Worm (Caenorhabditis elegans) whole organism, midembryonic: ENCODE data around the gene T25B9.1.

Experiments
- T22C8.4 ChIP-seq: fragments of 200-800 bp; sonication (Bioruptor generic); IDR thresholded peaks from 2 replicates; pipeline ENCODE4 v1.3.6; 2022; ENCODE audit warnings: missing genetic modification characterization, missing compliant biosample characterization
- cog-1 ChIP-seq: sonication (generic microtip); optimal IDR thresholded peaks from 2 replicates; lab custom pipeline; 2016; ENCODE audit warnings: missing genetic modification characterization, missing compliant biosample characterization
- flt-1 ChIP-seq: fragments of 200-800 bp; sonication (Bioruptor generic); IDR thresholded peaks from 2 replicates; pipeline ENCODE4 v1.3.6; 2022; ENCODE audit warnings: missing genetic modification characterization, missing compliant biosample characterization
- klf-2 ChIP-seq: fragments of 200-800 bp; sonication (Bioruptor generic); conservative IDR thresholded peaks from 2 replicates; pipeline ENCODE4 v1.3.6; 2022; ENCODE audit warnings: missing genetic modification reagents, missing genetic modification characterization, missing compliant biosample characterization
- med-1 ChIP-seq: sonication (generic microtip); optimal IDR thresholded peaks from 2 replicates; lab custom pipeline; 2017; ENCODE audit warnings: missing genetic modification characterization, mild to moderate bottlenecking, missing compliant biosample characterization, antibody characterized with exemption, missing genetic modification reagents; ENCODE audit not compliant: insufficient read depth
- ref-1 ChIP-seq: fragments of 200-800 bp; sonication (Bioruptor generic); conservative IDR thresholded peaks from 2 replicates; pipeline ENCODE4 v1.3.6; 2022; ENCODE audit warnings: missing genetic modification reagents, missing genetic modification characterization, missing compliant biosample characterization
- tab-1 ChIP-seq: fragments of 200-800 bp; sonication (Bioruptor generic); IDR thresholded peaks from 2 replicates; pipeline ENCODE4 v1.3.6; 2022; ENCODE audit warnings: missing genetic modification characterization, missing compliant biosample characterization
- ztf-23 ChIP-seq: fragments of 200-800 bp; sonication (Bioruptor generic); IDR thresholded peaks from 2 replicates; pipeline ENCODE4 v1.3.6; 2022; ENCODE audit warnings: missing genetic modification reagents, missing genetic modification characterization, missing compliant biosample characterization
- ztf-29 ChIP-seq: fragments of 200-800 bp; sonication (Bioruptor generic); IDR thresholded peaks from 2 replicates; pipeline ENCODE4 v1.3.6; 2022; ENCODE audit warnings: missing genetic modification reagents, missing genetic modification characterization, missing compliant biosample characterization

The T25B9.1 gene

DNA sequence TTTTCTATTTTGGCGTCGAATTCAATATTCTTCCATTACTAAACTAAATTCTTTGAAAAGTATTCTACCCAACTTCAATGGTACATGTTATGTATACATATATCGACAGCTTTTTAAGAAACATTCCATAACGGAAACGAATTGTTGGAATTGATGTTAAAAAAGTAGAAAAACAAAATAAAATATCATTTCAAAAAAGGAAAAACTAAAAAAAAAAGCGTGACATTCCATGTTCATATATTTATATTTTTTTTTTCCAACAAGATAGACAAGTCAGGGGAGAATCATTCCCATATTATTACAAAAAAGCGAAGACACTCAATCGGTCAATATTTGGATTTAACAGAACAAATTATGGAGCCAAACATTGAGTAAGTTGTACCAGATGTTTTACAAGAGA is 44.8 kb downstream of the T25B9.1 start, which contains the start of gene R102.10:
TSS of gene R102.10 (plus strand) at position 301 of the 400 bp plus-strand sequence.
- TF ChIP-seq klf-2 (GFP tag; lab: Robert Waterston, UW) (no peak), cog-1 (tag; lab: Kevin White, UChicago) (no peak), T22C8.4 (GFP tag; lab: Robert Waterston, UW) (no peak), ztf-23 (GFP tag; lab: Robert Waterston, UW) (no peak), med-1 (GFP tag; lab: Kevin White, UChicago) (no peak), ref-1 (GFP tag; lab: Robert Waterston, UW) (no peak), flt-1 (no peak), ztf-29 (GFP tag; lab: Robert Waterston, UW) (no peak), tab-1 (GFP tag; lab: Robert Waterston, UW) (no peak)

DNA sequence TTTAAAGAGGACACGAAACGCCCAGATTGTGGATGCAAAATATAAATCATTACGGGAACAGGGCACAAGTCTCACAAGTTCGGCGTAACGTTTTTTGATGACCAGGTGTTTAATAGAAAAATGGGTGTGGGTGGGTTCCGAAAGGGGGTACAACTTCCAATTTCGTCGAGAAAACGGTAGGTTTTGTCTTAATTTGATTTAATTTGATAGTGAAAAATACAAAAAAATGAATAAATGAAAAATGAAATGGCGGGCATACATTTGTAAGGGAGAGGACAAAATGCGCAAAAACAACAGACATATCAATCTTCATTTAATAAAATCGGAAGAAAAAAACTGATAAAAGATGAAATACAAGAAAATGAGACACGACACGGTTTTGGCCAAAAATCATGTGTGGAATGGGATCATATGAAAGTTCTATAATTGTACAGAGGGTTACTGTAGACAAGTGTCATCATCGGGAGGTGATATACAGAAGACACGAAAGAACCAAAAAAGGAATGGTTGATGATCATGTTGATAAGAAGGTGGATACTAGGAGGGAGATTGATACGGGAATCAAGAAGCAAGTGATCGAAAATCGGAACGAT is 48.0 kb downstream of the T25B9.1 start:
- TF ChIP-seq ztf-29 (GFP tag; lab: Robert Waterston, UW) = no peak
- TF ChIP-seq tab-1 (GFP tag; lab: Robert Waterston, UW) = no peak
- no peak for TF ChIP-seq cog-1 (tag; lab: Kevin White, UChicago)
- no peak for TF ChIP-seq flt-1
- no peak for TF ChIP-seq ref-1 (GFP tag; lab: Robert Waterston, UW)
- TF ChIP-seq med-1 (GFP tag; lab: Kevin White, UChicago) = no peak
- no peak for TF ChIP-seq T22C8.4 (GFP tag; lab: Robert Waterston, UW)
- no peak for TF ChIP-seq ztf-23 (GFP tag; lab: Robert Waterston, UW)
- TF ChIP-seq klf-2 (GFP tag; lab: Robert Waterston, UW) = no peak

DNA sequence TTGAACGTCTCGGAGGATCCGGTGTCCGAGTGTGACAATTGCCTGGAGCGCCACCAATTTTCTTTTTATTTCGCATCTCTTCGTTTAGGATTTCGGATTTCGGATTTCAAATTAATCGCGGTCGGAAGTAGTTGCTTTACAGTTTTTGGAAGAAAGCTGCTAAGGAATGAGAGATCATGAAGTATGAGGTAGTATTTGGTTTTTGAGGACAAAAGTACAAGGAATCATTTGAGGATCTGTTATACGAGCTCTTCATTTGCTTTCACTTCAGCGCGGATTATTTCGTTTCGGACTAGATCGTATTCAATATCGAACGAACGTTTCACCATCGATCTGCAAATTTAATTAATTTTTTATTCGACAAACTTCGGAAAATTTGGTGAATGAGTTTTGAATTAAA is 50.3 kb downstream of the T25B9.1 start, which contains the start of gene R102.11:
TSS of gene R102.11 (minus strand) at position 101 of the 400 bp plus-strand sequence.
- TF ChIP-seq ztf-23 (GFP tag; lab: Robert Waterston, UW) (no peak), T22C8.4 (GFP tag; lab: Robert Waterston, UW) (no peak)

DNA sequence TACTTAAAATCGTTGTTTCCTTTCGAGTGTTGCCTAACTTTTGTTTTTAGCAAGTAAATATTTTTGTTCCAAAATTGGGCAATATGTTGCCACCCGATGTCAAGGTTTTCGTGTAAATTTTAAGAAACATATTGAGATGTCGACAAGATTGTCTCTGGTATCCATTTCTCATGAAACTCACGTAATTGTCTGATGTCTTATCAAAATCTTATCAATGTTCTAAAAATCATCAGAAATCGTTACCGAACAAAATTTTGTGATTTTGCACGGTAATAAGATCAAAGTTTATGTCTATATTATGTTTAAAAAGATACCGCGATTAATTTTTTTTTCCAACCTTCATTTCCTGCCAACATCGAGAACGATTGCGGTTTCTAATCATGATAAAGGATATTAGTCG is 50.9 kb downstream of the T25B9.1 start:
- TF ChIP-seq ztf-23 (GFP tag; lab: Robert Waterston, UW) (no peak), flt-1 (no peak), tab-1 (GFP tag; lab: Robert Waterston, UW) (no peak), ztf-29 (GFP tag; lab: Robert Waterston, UW) (no peak), ref-1 (GFP tag; lab: Robert Waterston, UW) (no peak), klf-2 (GFP tag; lab: Robert Waterston, UW) (no peak), cog-1 (tag; lab: Kevin White, UChicago) (no peak), T22C8.4 (GFP tag; lab: Robert Waterston, UW) (no peak), med-1 (GFP tag; lab: Kevin White, UChicago) (no peak)

DNA sequence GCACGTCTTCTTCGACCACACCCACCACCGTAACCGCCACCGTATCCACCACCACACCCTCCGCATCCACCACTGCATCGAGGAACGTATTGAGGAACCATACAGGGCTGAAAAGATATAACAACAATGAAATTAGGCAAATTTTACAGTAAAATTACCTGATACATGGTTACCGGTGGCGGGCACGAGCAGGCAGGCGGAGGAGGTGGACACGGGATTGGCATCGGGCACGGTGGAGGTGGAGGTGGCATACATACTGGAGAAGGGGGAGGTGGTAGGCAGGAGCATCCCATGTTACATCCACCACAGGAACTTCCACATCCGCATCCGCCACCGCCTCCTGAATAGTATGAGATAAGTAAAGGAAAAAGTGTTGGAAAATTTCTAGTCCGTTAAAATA is 51.5 kb downstream of the T25B9.1 start:
- TF ChIP-seq flt-1 (no peak), tab-1 (GFP tag; lab: Robert Waterston, UW) (0 out of 2 replicates have a peak, but pooled peaks have one; percentile 29)
